Fruit fly (Drosophila melanogaster): ENCODE measurements around the gene PolI.

PolI gene

dm6 chr3R:8197137-8197536, 36.2 kb upstream of the PolI start (continued):
- TF ChIP-seq h (optimal IDR thresholded peaks at IDR 0.05), result no peak
- TF ChIP-seq CG15269 (tag; optimal IDR thresholded peaks at IDR 0.05), result no peak
- no peak for TF ChIP-seq HLH3B (GFP tag; IDR thresholded peaks at IDR 0.05)
- TF ChIP-seq CG17328 (GFP tag; IDR thresholded peaks at IDR 0.05), result peak; percentile 59
- peak; percentile 5 for TF ChIP-seq CG1233 (GFP tag; optimal IDR thresholded peaks at IDR 0.05)
- no peak for TF ChIP-seq HLH54F (GFP tag; optimal IDR thresholded peaks at IDR 0.05)
- no peak for TF ChIP-seq cas (GFP tag; IDR thresholded peaks at IDR 0.05)
- TF ChIP-seq dmrt99B (tag; optimal IDR thresholded peaks at IDR 0.05), result no peak
- TF ChIP-seq schlank (tag; optimal IDR thresholded peaks at IDR 0.05), result no peak
- TF ChIP-seq unc-4 (GFP tag; IDR thresholded peaks at IDR 0.05; ENCODE audit: partially characterized antibody), result no peak
- 0 out of 3 replicates have a peak, but pooled peaks have one; percentile 11 for TF ChIP-seq CG17361 (GFP tag; IDR thresholded peaks at IDR 0.05)
- no peak for TF ChIP-seq dimm (GFP tag; IDR thresholded peaks at IDR 0.05)
- TF ChIP-seq Fer2 (tag; optimal IDR thresholded peaks at IDR 0.05), result no peak
- TF ChIP-seq CG4424 (GFP tag; optimal IDR thresholded peaks at IDR 0.05), result no peak
- TF ChIP-seq Nf-YA (GFP tag; IDR thresholded peaks at IDR 0.05), result no peak
- TF ChIP-seq CG12942 (GFP tag; optimal IDR thresholded peaks at IDR 0.05), result no peak
- TF ChIP-seq sc (optimal IDR thresholded peaks at IDR 0.05), result no peak
- TF ChIP-seq sc (GFP tag; optimal IDR thresholded peaks at IDR 0.05), result peak; percentile 27
- TF ChIP-seq Fer3 (tag; optimal IDR thresholded peaks at IDR 0.05), result no peak
- peak; percentile 4 for TF ChIP-seq CG6813 (GFP tag; optimal IDR thresholded peaks at IDR 0.05)
- TF ChIP-seq Pdp1 (GFP tag; optimal IDR thresholded peaks at IDR 0.05), result peak in 1 of 2 experiments; percentile 22
- TF ChIP-seq Myb (GFP tag; optimal IDR thresholded peaks at IDR 0.05), result no peak
- no peak for TF ChIP-seq Trl (optimal IDR thresholded peaks at IDR 0.05)
- peak; percentile 13 for TF ChIP-seq Trl (GFP tag; optimal IDR thresholded peaks at IDR 0.05)
- TF ChIP-seq CG2712 (tag; optimal IDR thresholded peaks at IDR 0.05), result peak; percentile 64
- TF ChIP-seq CG1024 (GFP tag; IDR thresholded peaks at IDR 0.05), result 0 out of 2 replicates have a peak, but pooled peaks have one; percentile 39
- no peak for TF ChIP-seq CG10462 (GFP tag; optimal IDR thresholded peaks at IDR 0.05)
- peak; percentile 79 for TF ChIP-seq CG4404 (GFP tag; IDR thresholded peaks at IDR 0.05)
- no peak for TF ChIP-seq maf-S (GFP tag; optimal IDR thresholded peaks at IDR 0.05)
- peak; percentile 71 for TF ChIP-seq CG1603 (tag; optimal IDR thresholded peaks at IDR 0.05)
- no peak for TF ChIP-seq CG14860 (GFP tag; IDR thresholded peaks at IDR 0.05; ENCODE audit: partially characterized antibody)
- 0 out of 2 replicates have a peak, but pooled peaks have one; percentile 11 for TF ChIP-seq vvl (GFP tag; IDR thresholded peaks at IDR 0.05)
- TF ChIP-seq CG9932 (GFP tag; IDR thresholded peaks at IDR 0.05), result no peak
- TF ChIP-seq ham (GFP tag; IDR thresholded peaks at IDR 0.05), result no peak
- no peak for TF ChIP-seq CG14667 (GFP tag; IDR thresholded peaks at IDR 0.05)
- peak; percentile 37 for TF ChIP-seq Hsf (GFP tag; optimal IDR thresholded peaks at IDR 0.05)
- no peak for TF ChIP-seq nau (GFP tag; optimal IDR thresholded peaks at IDR 0.05)
- peak; percentile 29 for TF ChIP-seq Chrac-16 (GFP tag; optimal IDR thresholded peaks at IDR 0.05)
- no peak for TF ChIP-seq tll (GFP tag; optimal IDR thresholded peaks at IDR 0.05)
- no peak for TF ChIP-seq pros (GFP tag; optimal IDR thresholded peaks at IDR 0.05)
- peak; percentile 38 for TF ChIP-seq CG2202 (tag; optimal IDR thresholded peaks at IDR 0.05)
- TF ChIP-seq eve (GFP tag; optimal IDR thresholded peaks at IDR 0.05), result no peak
- TF ChIP-seq D19A (tag; optimal IDR thresholded peaks at IDR 0.05), result no peak
- no peak for TF ChIP-seq HmgZ (tag; optimal IDR thresholded peaks at IDR 0.05)
- peak; percentile 82 for TF ChIP-seq zfh1 (GFP tag; IDR thresholded peaks at IDR 0.05)
- TF ChIP-seq btn (GFP tag; optimal IDR thresholded peaks at IDR 0.05), result no peak
- no peak for TF ChIP-seq bowl (GFP tag; IDR thresholded peaks at IDR 0.05)
- no peak for TF ChIP-seq twi (tag; optimal IDR thresholded peaks at IDR 0.05)
- no peak for TF ChIP-seq sqz (GFP tag; optimal IDR thresholded peaks at IDR 0.05)
- no peak for TF ChIP-seq CG2678 (tag; optimal IDR thresholded peaks at IDR 0.05)
- no peak for TF ChIP-seq Sry-δ (GFP tag; optimal IDR thresholded peaks at IDR 0.05)
- no peak for TF ChIP-seq NC2β (GFP tag; optimal IDR thresholded peaks at IDR 0.05)
- no peak for TF ChIP-seq CG7839 (tag; optimal IDR thresholded peaks at IDR 0.05)
